Worm (Caenorhabditis elegans): ENCODE data around the gene irld-7.

DNA sequence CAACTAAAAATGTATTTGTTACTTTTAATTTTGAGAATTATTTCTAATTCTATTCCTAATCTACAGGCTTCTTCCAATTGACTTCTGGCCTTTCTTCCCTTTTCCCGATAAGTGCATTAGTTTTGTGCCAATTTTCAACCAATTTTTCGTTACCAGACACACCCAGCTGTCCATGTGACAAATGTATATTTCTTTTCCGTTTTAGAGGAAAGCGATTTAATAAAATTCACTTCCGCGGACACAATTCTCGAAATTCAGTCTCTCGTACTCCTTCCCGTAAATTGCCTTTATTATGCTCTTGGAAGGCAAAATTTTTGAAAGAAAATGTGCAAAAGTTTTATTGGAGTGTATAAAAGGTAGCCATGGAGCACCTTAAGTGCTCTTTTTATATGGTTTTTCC lies 47.2 kb upstream of the irld-7 start:
- TF ChIP-seq skn-1 (tag; optimal IDR thresholded peaks at IDR 0.05) (no peak), elt-3 (tag; optimal IDR thresholded peaks at IDR 0.05) (no peak), elt-2 (tag; optimal IDR thresholded peaks at IDR 0.05) (no peak), mml-1 (tag; optimal IDR thresholded peaks at IDR 0.05) (no peak), nfya-1 (tag; optimal IDR thresholded peaks at IDR 0.05; ENCODE audit: insufficient read depth) (no peak), mdl-1 (tag; optimal IDR thresholded peaks at IDR 0.05) (no peak), ztf-11 (tag; optimal IDR thresholded peaks at IDR 0.05) (no peak), ztf-4 (tag; optimal IDR thresholded peaks at IDR 0.05) (no peak), unc-62 (GFP tag; optimal IDR thresholded peaks at IDR 0.05) (no peak)

All from whole organism, L3 larva.